Worm (Caenorhabditis elegans): ENCODE data around the gene M151.10.

DNA sequence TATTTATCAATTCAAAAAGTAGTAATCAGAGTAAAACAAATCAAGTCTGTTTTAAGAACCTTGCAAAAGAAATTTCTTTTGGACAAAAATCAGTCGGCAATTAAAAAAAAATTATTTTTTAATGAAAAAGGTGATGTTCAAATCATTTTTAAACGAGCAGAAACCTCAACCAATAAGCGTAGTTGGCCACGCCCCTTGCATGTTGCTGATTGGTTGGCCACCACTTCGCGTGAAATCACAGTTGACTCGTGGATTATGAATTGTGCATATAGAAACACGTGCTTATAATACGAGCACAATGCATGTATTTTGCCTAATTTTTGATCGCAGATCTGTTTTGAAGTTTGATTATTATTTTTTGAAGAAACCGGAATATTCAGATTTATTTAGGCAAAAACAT is 25.1 kb upstream of the M151.10 start:
- no peak for TF ChIP-seq hmbx-1 (tag; optimal IDR thresholded peaks at IDR 0.05)
- TF ChIP-seq ets-7 (tag; optimal IDR thresholded peaks at IDR 0.05), result no peak
- no peak for TF ChIP-seq hnd-1 (tag; optimal IDR thresholded peaks at IDR 0.05)
- TF ChIP-seq flt-1 (GFP tag; IDR thresholded peaks at IDR 0.05), result no peak
- TF ChIP-seq ama-1 (optimal IDR thresholded peaks at IDR 0.05), result no peak
- TF ChIP-seq hmg-4 (GFP tag; optimal IDR thresholded peaks at IDR 0.05), result no peak
- TF ChIP-seq tra-4 (tag; optimal IDR thresholded peaks at IDR 0.05), result no peak
- no peak for TF ChIP-seq sea-1 (GFP tag; conservative IDR thresholded peaks at IDR 0.05)
- no peak for TF ChIP-seq F13C5.2 (tag; optimal IDR thresholded peaks at IDR 0.05)
- no peak for TF ChIP-seq ceh-13 (GFP tag; optimal IDR thresholded peaks at IDR 0.05)
